Worm (Caenorhabditis elegans) whole organism, midembryonic: ENCODE data around the gene Y34B4A.10.

ENCODE experiments used
- T22C8.4 ChIP-seq: fragments of 200-800 bp; sonication (Bioruptor generic); IDR thresholded peaks from 2 replicates; pipeline ENCODE4 v1.3.6; 2022; ENCODE audit warnings: missing genetic modification characterization, missing compliant biosample characterization
- cog-1 ChIP-seq: sonication (generic microtip); optimal IDR thresholded peaks from 2 replicates; lab custom pipeline; 2016; ENCODE audit warnings: missing genetic modification characterization, missing compliant biosample characterization
- flt-1 ChIP-seq: fragments of 200-800 bp; sonication (Bioruptor generic); IDR thresholded peaks from 2 replicates; pipeline ENCODE4 v1.3.6; 2022; ENCODE audit warnings: missing genetic modification characterization, missing compliant biosample characterization
- klf-2 ChIP-seq: fragments of 200-800 bp; sonication (Bioruptor generic); conservative IDR thresholded peaks from 2 replicates; pipeline ENCODE4 v1.3.6; 2022; ENCODE audit warnings: missing genetic modification reagents, missing genetic modification characterization, missing compliant biosample characterization
- med-1 ChIP-seq: sonication (generic microtip); optimal IDR thresholded peaks from 2 replicates; lab custom pipeline; 2017; ENCODE audit warnings: missing genetic modification characterization, mild to moderate bottlenecking, missing compliant biosample characterization, antibody characterized with exemption, missing genetic modification reagents; ENCODE audit not compliant: insufficient read depth
- ref-1 ChIP-seq: fragments of 200-800 bp; sonication (Bioruptor generic); conservative IDR thresholded peaks from 2 replicates; pipeline ENCODE4 v1.3.6; 2022; ENCODE audit warnings: missing genetic modification reagents, missing genetic modification characterization, missing compliant biosample characterization
- tab-1 ChIP-seq: fragments of 200-800 bp; sonication (Bioruptor generic); IDR thresholded peaks from 2 replicates; pipeline ENCODE4 v1.3.6; 2022; ENCODE audit warnings: missing genetic modification characterization, missing compliant biosample characterization
- ztf-23 ChIP-seq: fragments of 200-800 bp; sonication (Bioruptor generic); IDR thresholded peaks from 2 replicates; pipeline ENCODE4 v1.3.6; 2022; ENCODE audit warnings: missing genetic modification reagents, missing genetic modification characterization, missing compliant biosample characterization
- ztf-29 ChIP-seq: fragments of 200-800 bp; sonication (Bioruptor generic); IDR thresholded peaks from 2 replicates; pipeline ENCODE4 v1.3.6; 2022; ENCODE audit warnings: missing genetic modification reagents, missing genetic modification characterization, missing compliant biosample characterization

The Y34B4A.10 gene

DNA sequence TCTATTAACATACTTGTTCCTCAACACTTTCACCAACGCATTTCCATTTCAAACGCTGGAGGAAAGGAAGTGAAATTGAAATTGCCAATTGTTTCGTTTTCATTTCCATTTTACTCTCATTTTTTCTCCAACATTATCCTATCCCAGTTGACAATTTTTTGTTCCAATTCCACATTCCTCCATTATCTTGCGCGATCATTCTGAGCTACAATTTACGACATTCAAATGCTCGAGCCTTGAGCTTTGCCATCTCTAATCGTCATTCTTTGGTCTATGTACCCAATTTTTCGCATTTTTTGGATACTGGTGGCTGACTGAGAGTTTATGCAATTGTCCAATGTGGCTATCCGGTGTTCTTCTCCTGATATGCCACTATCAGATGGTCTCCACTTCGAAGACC lies at the start of gene Y34B4A.10:
Gene Y34B4A.10 (plus strand): TSS at position 301 of the 400 bp plus-strand sequence.
- TF ChIP-seq klf-2 (GFP tag; lab: Robert Waterston, UW) (no peak), flt-1 (GFP tag; lab: Robert Waterston, UW) (no peak), med-1 (GFP tag; lab: Kevin White, UChicago) (no peak), ref-1 (GFP tag; lab: Robert Waterston, UW) (no peak), cog-1 (tag; lab: Kevin White, UChicago) (no peak), T22C8.4 (GFP tag; lab: Robert Waterston, UW) (no peak), ztf-23 (GFP tag; lab: Robert Waterston, UW) (no peak), tab-1 (GFP tag; lab: Robert Waterston, UW) (no peak), ztf-29 (GFP tag; lab: Robert Waterston, UW) (no peak)

DNA sequence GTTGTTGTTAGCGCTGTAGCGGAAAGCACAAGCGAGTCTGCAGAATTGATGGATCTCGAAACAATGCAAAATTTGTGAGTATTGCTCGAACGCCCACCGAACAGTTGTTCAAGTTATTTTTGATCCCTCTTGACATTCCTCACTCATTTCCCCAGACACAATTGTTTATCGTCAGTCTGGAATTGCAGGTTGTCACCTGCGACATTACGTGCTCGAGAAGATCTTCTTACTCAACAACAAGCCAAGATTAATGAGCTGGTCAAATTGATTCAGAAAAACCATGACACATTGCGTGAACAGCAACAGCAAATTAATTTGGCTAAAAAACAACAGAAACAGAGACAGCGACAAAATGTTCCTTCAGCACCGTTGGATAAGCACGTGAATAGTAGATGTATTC lies 47.8 kb upstream of the Y34B4A.10 start:
- TF ChIP-seq ztf-29 (GFP tag; lab: Robert Waterston, UW) = no peak

ce11 chrX:5202399-5202798 lies 47.3 kb upstream of the Y34B4A.10 start:
- TF ChIP-seq tab-1 (GFP tag; lab: Robert Waterston, UW) (no peak), ztf-29 (GFP tag; lab: Robert Waterston, UW) (no peak), med-1 (GFP tag; lab: Kevin White, UChicago) (no peak), ref-1 (GFP tag; lab: Robert Waterston, UW) (no peak), T22C8.4 (GFP tag; lab: Robert Waterston, UW) (no peak), klf-2 (GFP tag; lab: Robert Waterston, UW) (no peak), cog-1 (tag; lab: Kevin White, UChicago) (no peak), flt-1 (GFP tag; lab: Robert Waterston, UW) (no peak), ztf-23 (GFP tag; lab: Robert Waterston, UW) (no peak)

ce11 chrX:5202923-5203322 lies 46.8 kb upstream of the Y34B4A.10 start:
- TF ChIP-seq ztf-29 (GFP tag; lab: Robert Waterston, UW) (no peak), ref-1 (GFP tag; lab: Robert Waterston, UW) (no peak), klf-2 (GFP tag; lab: Robert Waterston, UW) (no peak), ztf-23 (GFP tag; lab: Robert Waterston, UW) (no peak), T22C8.4 (GFP tag; lab: Robert Waterston, UW) (no peak), tab-1 (GFP tag; lab: Robert Waterston, UW) (no peak), cog-1 (tag; lab: Kevin White, UChicago) (no peak), med-1 (GFP tag; lab: Kevin White, UChicago) (no peak), flt-1 (GFP tag; lab: Robert Waterston, UW) (no peak)

ce11 chrX:5205561-5205960 lies 44.1 kb upstream of the Y34B4A.10 start, which contains the start of gene H28G03.2:
TSS of gene H28G03.2 (plus strand) at chrX:5205760.
- TF ChIP-seq T22C8.4 (GFP tag; lab: Robert Waterston, UW) = 0 out of 2 replicates have a peak, but pooled peaks have one; percentile 23
- no peak for TF ChIP-seq med-1 (GFP tag; lab: Kevin White, UChicago)

DNA sequence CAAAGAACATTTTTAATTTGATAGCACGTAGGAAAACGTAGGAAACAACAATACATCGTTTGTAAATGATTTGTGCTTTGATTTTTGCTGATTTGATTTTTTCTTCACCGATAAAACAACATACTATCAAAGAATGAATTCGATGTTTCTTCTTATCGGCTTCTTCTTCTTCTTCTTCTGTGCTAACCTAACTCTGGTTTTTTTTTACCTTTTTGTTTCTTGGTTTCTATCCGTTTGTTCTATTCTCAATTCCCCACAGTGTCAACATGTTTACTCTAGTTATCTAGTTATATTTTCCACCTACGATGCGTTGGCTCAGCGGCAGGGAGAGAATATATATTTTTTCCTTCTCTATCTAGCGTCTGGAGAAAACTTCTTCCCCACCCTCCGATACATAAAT lies 41.9 kb upstream of the Y34B4A.10 start:
- no peak for TF ChIP-seq ztf-23 (GFP tag; lab: Robert Waterston, UW)
- no peak for TF ChIP-seq tab-1 (GFP tag; lab: Robert Waterston, UW)
- TF ChIP-seq med-1 (GFP tag; lab: Kevin White, UChicago) = no peak
- 0 out of 2 replicates have a peak, but pooled peaks have one; percentile 30 for TF ChIP-seq flt-1 (GFP tag; lab: Robert Waterston, UW)
- no peak for TF ChIP-seq klf-2 (GFP tag; lab: Robert Waterston, UW)
- no peak for TF ChIP-seq ref-1 (GFP tag; lab: Robert Waterston, UW)
- TF ChIP-seq ztf-29 (GFP tag; lab: Robert Waterston, UW) = no peak

ce11 chrX:5208326-5208725 lies 41.4 kb upstream of the Y34B4A.10 start:
- no peak for TF ChIP-seq T22C8.4 (GFP tag; lab: Robert Waterston, UW)
- no peak for TF ChIP-seq ref-1 (GFP tag; lab: Robert Waterston, UW)
- TF ChIP-seq flt-1 (GFP tag; lab: Robert Waterston, UW) = no peak
- no peak for TF ChIP-seq tab-1 (GFP tag; lab: Robert Waterston, UW)
- no peak for TF ChIP-seq ztf-29 (GFP tag; lab: Robert Waterston, UW)
- no peak for TF ChIP-seq med-1 (GFP tag; lab: Kevin White, UChicago)
- no peak for TF ChIP-seq cog-1 (tag; lab: Kevin White, UChicago)
- TF ChIP-seq ztf-23 (GFP tag; lab: Robert Waterston, UW) = no peak
- TF ChIP-seq klf-2 (GFP tag; lab: Robert Waterston, UW) = no peak

DNA sequence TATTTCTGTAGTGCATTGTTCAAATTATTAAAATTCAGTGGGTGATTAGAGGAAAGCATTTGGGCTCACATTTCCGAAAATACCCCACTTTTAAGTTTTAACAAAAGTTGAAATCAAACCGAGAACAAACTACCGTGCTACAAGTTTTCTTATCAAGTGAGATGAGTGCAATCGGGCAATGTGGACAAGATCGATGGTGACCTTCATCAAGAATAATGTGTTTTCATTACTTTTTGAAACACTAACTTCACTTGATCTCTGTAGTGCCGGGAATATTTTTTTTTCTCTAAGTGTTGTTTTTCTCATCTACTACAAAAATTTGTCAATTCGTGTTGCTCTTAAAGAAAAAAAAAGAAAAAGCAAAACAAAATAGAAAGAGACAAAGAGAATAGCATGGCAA lies 40.9 kb upstream of the Y34B4A.10 start:
- TF ChIP-seq med-1 (GFP tag; lab: Kevin White, UChicago) (no peak), ztf-23 (GFP tag; lab: Robert Waterston, UW) (no peak), klf-2 (GFP tag; lab: Robert Waterston, UW) (no peak), tab-1 (GFP tag; lab: Robert Waterston, UW) (no peak), flt-1 (GFP tag; lab: Robert Waterston, UW) (no peak), ztf-29 (GFP tag; lab: Robert Waterston, UW) (no peak), cog-1 (tag; lab: Kevin White, UChicago) (no peak), T22C8.4 (GFP tag; lab: Robert Waterston, UW) (no peak), ref-1 (GFP tag; lab: Robert Waterston, UW) (no peak)

DNA sequence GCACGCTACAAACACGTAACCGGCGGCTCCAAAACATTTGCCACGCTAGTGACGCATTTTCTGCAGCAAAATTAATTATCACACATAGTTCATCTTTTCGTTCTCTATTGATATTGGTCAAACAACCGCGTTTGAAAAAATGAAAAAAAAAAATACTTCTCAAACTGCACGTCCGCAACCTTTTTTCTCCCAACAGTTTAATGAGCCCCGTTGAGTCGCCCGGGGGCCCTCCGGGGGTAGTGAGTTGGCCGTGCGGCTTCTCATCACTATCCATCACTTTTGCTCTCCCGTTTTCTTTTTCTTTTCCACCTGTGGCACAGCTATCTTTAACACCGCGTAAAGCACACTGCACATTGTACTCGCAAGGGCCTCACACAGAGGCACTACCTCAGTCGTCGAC lies 40.3 kb upstream of the Y34B4A.10 start:
- no peak for TF ChIP-seq med-1 (GFP tag; lab: Kevin White, UChicago)
- TF ChIP-seq T22C8.4 (GFP tag; lab: Robert Waterston, UW) = no peak
- TF ChIP-seq flt-1 (GFP tag; lab: Robert Waterston, UW) = no peak
- no peak for TF ChIP-seq cog-1 (tag; lab: Kevin White, UChicago)
